Worm (Caenorhabditis elegans) whole organism, late embryonic: Measurements from ENCODE around the gene T05B9.2.
A peak's percentile ranks its signal among the peaks of the same experiment; 100 is the strongest.

Experiments used
- C38D4.7 ChIP-seq: fragments of 200-800 bp; sonication (Bioruptor generic); optimal IDR thresholded peaks from 2 replicates; lab custom pipeline; 2018; ENCODE audit warnings: mild to moderate bottlenecking, missing genetic modification characterization, moderate library complexity, missing compliant biosample characterization
- F13H6.1 ChIP-seq: sonication (generic microtip); optimal IDR thresholded peaks from 2 replicates; lab custom pipeline; 2016; ENCODE audit warnings: missing genetic modification characterization, missing compliant biosample characterization
- K02D7.2 ChIP-seq: sonication (generic microtip); optimal IDR thresholded peaks from 2 replicates; lab custom pipeline; 2017; ENCODE audit warnings: mild to moderate bottlenecking, missing genetic modification characterization, missing compliant biosample characterization
- K09A11.1 ChIP-seq: sonication (generic microtip); optimal IDR thresholded peaks from 2 replicates; lab custom pipeline; 2017; ENCODE audit warnings: antibody characterized with exemption, mild to moderate bottlenecking, missing genetic modification characterization, missing compliant biosample characterization; ENCODE audit not compliant: insufficient read depth
- T23F11.4 ChIP-seq: fragments of 200-800 bp; sonication (Bioruptor generic); optimal IDR thresholded peaks from 2 replicates; lab custom pipeline; 2018; ENCODE audit warnings: mild to moderate bottlenecking, missing genetic modification characterization, missing compliant biosample characterization
- Y22D7AL.16 ChIP-seq: sonication (generic microtip); optimal IDR thresholded peaks from 2 replicates; lab custom pipeline; 2016; ENCODE audit warnings: missing genetic modification characterization, missing compliant biosample characterization
- ahr-1 ChIP-seq: sonication (generic microtip); optimal IDR thresholded peaks from 2 replicates; lab custom pipeline; 2016; ENCODE audit warnings: missing genetic modification characterization, missing compliant biosample characterization
- ceh-14 ChIP-seq: sonication (generic microtip); optimal IDR thresholded peaks from 2 replicates; lab custom pipeline; 2016; ENCODE audit warnings: missing genotype, missing genetic modification characterization, missing compliant biosample characterization
- ceh-18 ChIP-seq: sonication (generic microtip); optimal IDR thresholded peaks from 2 replicates; lab custom pipeline; 2016; ENCODE audit warnings: missing genetic modification characterization, missing compliant biosample characterization
- ceh-19 ChIP-seq: fragments of 200-800 bp; sonication (Bioruptor generic); optimal IDR thresholded peaks from 2 replicates; lab custom pipeline; 2018; ENCODE audit warnings: mild to moderate bottlenecking, missing genetic modification characterization, missing compliant biosample characterization
- ceh-2 ChIP-seq: sonication (generic microtip); optimal IDR thresholded peaks from 2 replicates; lab custom pipeline; 2016; ENCODE audit warnings: missing genotype, missing genetic modification characterization, missing compliant biosample characterization
- ceh-30 ChIP-seq: fragments of 150-350 bp; optimal IDR thresholded peaks from 2 replicates; lab custom pipeline; 2014; ENCODE audit warnings: missing biosample characterization, missing genetic modification characterization
- che-1 ChIP-seq: sonication (generic microtip); optimal IDR thresholded peaks from 2 replicates; lab custom pipeline; 2016; ENCODE audit warnings: mild to moderate bottlenecking, missing genetic modification characterization, missing compliant biosample characterization
- eyg-1 ChIP-seq: sonication (generic microtip); optimal IDR thresholded peaks from 2 replicates; lab custom pipeline; 2016; ENCODE audit warnings: missing genotype, missing genetic modification characterization, missing compliant biosample characterization
- fax-1 ChIP-seq: sonication (generic microtip); optimal IDR thresholded peaks from 2 replicates; lab custom pipeline; 2016; ENCODE audit warnings: missing genotype, missing genetic modification characterization, missing compliant biosample characterization
- fkh-6 ChIP-seq: sonication (generic microtip); optimal IDR thresholded peaks from 2 replicates; lab custom pipeline; 2016; ENCODE audit warnings: missing genetic modification characterization, missing compliant biosample characterization
- gmeb-2 ChIP-seq: sonication (generic microtip); optimal IDR thresholded peaks from 2 replicates; lab custom pipeline; 2016; ENCODE audit warnings: missing genetic modification characterization, inconsistent platforms, missing compliant biosample characterization
- hlh-30 ChIP-seq: sonication (generic microtip); optimal IDR thresholded peaks from 2 replicates; lab custom pipeline; 2017; ENCODE audit warnings: antibody characterized with exemption, missing genetic modification characterization, missing compliant biosample characterization; ENCODE audit not compliant: insufficient read depth
- lim-6 ChIP-seq: sonication (generic microtip); optimal IDR thresholded peaks from 2 replicates; lab custom pipeline; 2016; ENCODE audit warnings: missing genetic modification characterization, missing compliant biosample characterization
- lin-11 ChIP-seq: fragments of 200-800 bp; sonication (Bioruptor generic); optimal IDR thresholded peaks from 2 replicates; lab custom pipeline; 2018; ENCODE audit warnings: mild to moderate bottlenecking, missing genetic modification characterization, missing compliant biosample characterization
- madf-2 ChIP-seq: sonication (generic microtip); optimal IDR thresholded peaks from 2 replicates; lab custom pipeline; 2017; ENCODE audit warnings: missing genetic modification characterization, missing compliant biosample characterization
- nhr-11 ChIP-seq: fragments of 150-350 bp; optimal IDR thresholded peaks from 2 replicates; lab custom pipeline; 2014; ENCODE audit warnings: missing biosample characterization, missing genetic modification characterization
- pag-3 ChIP-seq: sonication (generic microtip); optimal IDR thresholded peaks from 2 replicates; lab custom pipeline; 2016; ENCODE audit warnings: missing compliant biosample characterization, missing genetic modification characterization, borderline replicate concordance
- pax-1 ChIP-seq: fragments of 150-350 bp; optimal IDR thresholded peaks from 2 replicates; lab custom pipeline; 2014; ENCODE audit warnings: missing biosample characterization, missing genetic modification characterization
- pros-1 ChIP-seq: fragments of 150-350 bp; optimal IDR thresholded peaks from 2 replicates; lab custom pipeline; 2014; ENCODE audit warnings: missing biosample characterization, missing genetic modification reagents, missing genetic modification characterization
- ref-2 ChIP-seq: sonication (generic microtip); optimal IDR thresholded peaks from 2 replicates; lab custom pipeline; 2016; ENCODE audit warnings: missing genetic modification characterization, missing compliant biosample characterization
- sdc-2 ChIP-seq: sonication (generic microtip); optimal IDR thresholded peaks from 2 replicates; lab custom pipeline; 2016; ENCODE audit warnings: missing genotype, missing genetic modification characterization, missing compliant biosample characterization
- sox-2 ChIP-seq: fragments of 200-800 bp; sonication (Bioruptor generic); IDR thresholded peaks from 2 replicates; pipeline ENCODE4 v1.3.6; 2022; ENCODE audit warnings: missing genetic modification reagents, missing genetic modification characterization, missing compliant biosample characterization
- syd-9 ChIP-seq: sonication (generic microtip); optimal IDR thresholded peaks from 2 replicates; lab custom pipeline; 2016; ENCODE audit warnings: mild to moderate bottlenecking, missing genetic modification characterization, moderate library complexity, missing compliant biosample characterization
- tbx-2 ChIP-seq: sonication (generic microtip); optimal IDR thresholded peaks from 2 replicates; lab custom pipeline; 2016; ENCODE audit warnings: missing genetic modification characterization, missing compliant biosample characterization
- ttx-3 ChIP-seq: sonication (generic microtip); optimal IDR thresholded peaks from 2 replicates; lab custom pipeline; 2016; ENCODE audit warnings: missing genetic modification reagents, missing genetic modification characterization, missing compliant biosample characterization
- unc-42 ChIP-seq: sonication (generic microtip); optimal IDR thresholded peaks from 2 replicates; lab custom pipeline; 2016; ENCODE audit warnings: missing genotype, missing genetic modification characterization, missing compliant biosample characterization
- unc-55 ChIP-seq: sonication (generic microtip); optimal IDR thresholded peaks from 2 replicates; lab custom pipeline; 2017; ENCODE audit warnings: missing biosample characterization, missing genetic modification reagents, missing genetic modification characterization
- unc-86 ChIP-seq: sonication (generic microtip); optimal IDR thresholded peaks from 2 replicates; lab custom pipeline; 2016; ENCODE audit warnings: missing genetic modification characterization, missing compliant biosample characterization

Gene T05B9.2

ce11 chrII:11241497-11241896 is 14.1 kb upstream of the T05B9.2 start:
- TF ChIP-seq unc-55 (GFP tag; lab: Kevin White, UChicago) (no peak), pag-3 (tag; lab: Kevin White, UChicago) (no peak), fax-1 (no peak), ceh-19 (GFP tag; lab: Kevin White, UChicago) (no peak), eyg-1 (tag; lab: Kevin White, UChicago) (no peak), pros-1 (tag; lab: Kevin White, UChicago) (no peak)

DNA sequence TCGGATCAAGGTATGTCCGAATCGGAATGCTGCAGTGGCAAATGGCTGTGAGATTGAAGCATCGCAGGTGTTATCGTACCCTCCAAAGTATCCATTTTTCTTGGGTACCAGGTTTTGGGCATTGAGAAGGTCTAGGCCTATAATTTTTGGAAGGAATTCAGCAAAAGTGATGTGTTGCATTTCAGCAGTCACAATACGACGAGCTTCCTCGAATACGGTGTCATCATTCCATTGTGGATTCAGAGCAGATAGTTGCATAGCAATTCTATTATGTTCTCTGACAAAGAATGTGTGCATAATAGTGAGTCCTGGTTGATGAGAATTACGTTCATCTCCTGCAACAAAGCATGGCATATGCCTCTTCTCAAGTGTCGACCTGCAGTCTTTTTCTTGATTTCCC is 12.7 kb upstream of the T05B9.2 start:
- TF ChIP-seq sdc-2 (tag; lab: Kevin White, UChicago) = no peak
- no peak for TF ChIP-seq lim-6 (tag; lab: Kevin White, UChicago)
- no peak for TF ChIP-seq ceh-18 (tag; lab: Kevin White, UChicago)
- TF ChIP-seq T23F11.4 (GFP tag; lab: Kevin White, UChicago) = no peak
- TF ChIP-seq che-1 (tag; lab: Kevin White, UChicago) = no peak
- TF ChIP-seq K02D7.2 = no peak
- no peak for TF ChIP-seq ceh-30 (tag; lab: Kevin White, UChicago)
- no peak for TF ChIP-seq tbx-2
- TF ChIP-seq F13H6.1 (tag; lab: Kevin White, UChicago) = no peak
- TF ChIP-seq C38D4.7 = no peak
- TF ChIP-seq ceh-14 (tag; lab: Kevin White, UChicago) = no peak
- TF ChIP-seq hlh-30 (tag; lab: Kevin White, UChicago) = no peak

DNA sequence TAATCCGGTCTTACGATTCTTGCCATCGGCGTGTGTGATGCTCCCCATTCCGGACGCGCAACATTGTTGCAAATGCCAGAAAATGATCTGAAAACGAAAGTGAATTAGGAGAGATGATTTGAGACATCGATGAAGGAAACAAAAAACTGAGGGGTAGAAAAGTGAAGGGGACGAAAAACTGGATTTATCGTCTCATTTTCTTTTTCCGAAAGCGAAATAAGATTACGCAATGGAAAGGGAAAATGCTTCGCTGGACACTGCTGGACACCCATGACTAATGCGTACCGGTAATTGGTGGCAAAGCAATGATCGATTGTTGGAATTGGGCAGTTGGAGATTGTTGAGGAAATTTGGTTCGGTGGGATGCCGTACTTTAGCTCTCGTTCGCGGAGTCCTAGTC is 9.1 kb upstream of the T05B9.2 start:
- TF ChIP-seq T23F11.4 (GFP tag; lab: Kevin White, UChicago) = no peak
- no peak for TF ChIP-seq K02D7.2
- no peak for TF ChIP-seq che-1 (tag; lab: Kevin White, UChicago)
- no peak for TF ChIP-seq pax-1 (tag; lab: Kevin White, UChicago)
- TF ChIP-seq K09A11.1 (tag; lab: Kevin White, UChicago) = no peak

ce11 chrII:11247414-11247813 is 8.2 kb upstream of the T05B9.2 start, which contains the start of gene T06D8.10:
Gene T06D8.10 (minus strand): TSS chrII:11247514.
- TF ChIP-seq ahr-1 (tag; lab: Kevin White, UChicago) = no peak
- peak; percentile 11 for TF ChIP-seq sdc-2 (tag; lab: Kevin White, UChicago)
- no peak for TF ChIP-seq K02D7.2
- TF ChIP-seq, all 69 proteins: peak for 1

DNA sequence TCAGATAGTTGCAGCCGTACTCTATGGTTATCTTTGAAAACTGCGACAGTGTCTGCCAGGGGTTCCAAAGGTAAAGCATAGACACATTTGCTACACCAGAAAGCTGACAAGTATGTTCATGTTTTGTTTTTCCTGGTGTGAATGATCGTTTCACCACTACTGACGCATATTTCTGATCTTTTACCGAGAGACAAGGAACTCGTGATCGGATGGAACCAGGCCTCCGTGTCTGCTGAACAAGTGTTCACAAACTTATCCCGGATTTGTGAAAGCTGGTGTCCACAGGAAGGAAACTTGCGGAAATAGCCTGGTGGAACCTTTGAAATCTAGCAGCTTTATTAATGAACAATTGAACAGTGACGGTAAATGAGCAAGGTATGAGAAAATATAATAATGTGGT is 4.1 kb downstream of the T05B9.2 start:
- no peak for TF ChIP-seq fkh-6
- no peak for TF ChIP-seq K09A11.1 (tag; lab: Kevin White, UChicago)
- TF ChIP-seq sox-2 (GFP tag; lab: Robert Waterston, UW) = no peak
- TF ChIP-seq pax-1 (tag; lab: Kevin White, UChicago) = no peak
- no peak for TF ChIP-seq madf-2 (tag; lab: Kevin White, UChicago)
- TF ChIP-seq eyg-1 (tag; lab: Kevin White, UChicago) = no peak
- TF ChIP-seq gmeb-2 = no peak
- no peak for TF ChIP-seq ttx-3
- TF ChIP-seq ceh-14 (tag; lab: Kevin White, UChicago) = no peak
- no peak for TF ChIP-seq lim-6 (tag; lab: Kevin White, UChicago)
- TF ChIP-seq ref-2 (tag; lab: Kevin White, UChicago) = no peak
- TF ChIP-seq ceh-2 (tag; lab: Kevin White, UChicago) = no peak
- no peak for TF ChIP-seq unc-86
- no peak for TF ChIP-seq nhr-11
- TF ChIP-seq syd-9 (tag; lab: Kevin White, UChicago) = no peak
- no peak for TF ChIP-seq unc-42
- TF ChIP-seq Y22D7AL.16 = no peak
- TF ChIP-seq ceh-18 (tag; lab: Kevin White, UChicago) = no peak
- TF ChIP-seq lin-11 = no peak
